Fruit fly (Drosophila melanogaster) whole organism, embryonic: ENCODE data around the gene CG32686.

ENCODE experiments used
- CG10209 ChIP-seq: fragments of 200-800 bp; sonication (Bioruptor generic); optimal IDR thresholded peaks from 3 replicates; lab custom pipeline; 2017; ENCODE audit warnings: missing biosample characterization, mild to moderate bottlenecking, missing genetic modification characterization, missing genetic modification reagents
- CG11085 ChIP-seq: fragments of 200-800 bp; sonication (Bioruptor generic); IDR thresholded peaks from 2 replicates; pipeline ENCODE4 v1.3.6; 2022; ENCODE audit warnings: missing biosample characterization, missing genetic modification characterization
- CG11398 ChIP-seq: fragments of 200-800 bp; sonication (Bioruptor generic); optimal IDR thresholded peaks from 2 replicates; lab custom pipeline; 2016; ENCODE audit warnings: missing biosample characterization, missing genetic modification characterization
- CG11696 ChIP-seq: fragments of 200-800 bp; sonication (Bioruptor generic); IDR thresholded peaks from 2 replicates; pipeline ENCODE4 v1.3.6; 2022; ENCODE audit warnings: missing biosample characterization, missing genetic modification characterization
- CG12071 ChIP-seq: fragments of 200-800 bp; sonication (Bioruptor generic); optimal IDR thresholded peaks from 3 replicates; lab custom pipeline; 2018; ENCODE audit warnings: missing biosample characterization, mild to moderate bottlenecking, missing genetic modification characterization
- CG12219 ChIP-seq: fragments of 200-800 bp; sonication (Bioruptor generic); optimal IDR thresholded peaks from 3 replicates; lab custom pipeline; 2018; ENCODE audit warnings: missing biosample characterization, mild to moderate bottlenecking, missing genetic modification characterization
- CG13296 ChIP-seq: fragments of 200-800 bp; sonication (Bioruptor generic); optimal IDR thresholded peaks from 3 replicates; lab custom pipeline; 2018; ENCODE audit warnings: missing biosample characterization, mild to moderate bottlenecking, missing genetic modification characterization
- CG13775 ChIP-seq: fragments of 200-800 bp; sonication (Bioruptor generic); optimal IDR thresholded peaks from 3 replicates; lab custom pipeline; 2017; ENCODE audit warnings: missing biosample characterization, mild to moderate bottlenecking, missing genetic modification characterization
- CG17361 ChIP-seq: fragments of 200-800 bp; sonication (Bioruptor generic); IDR thresholded peaks from 3 replicates; pipeline ENCODE4 v1.3.6; 2022; ENCODE audit warnings: missing biosample characterization, missing genetic modification characterization
- CG31224 ChIP-seq: fragments of 200-800 bp; sonication (Bioruptor generic); IDR thresholded peaks from 2 replicates; pipeline ENCODE4 v1.3.6; 2022; ENCODE audit warnings: missing biosample characterization, missing genetic modification characterization
- CG34376 ChIP-seq: fragments of 200-800 bp; sonication (Bioruptor generic); optimal IDR thresholded peaks from 2 replicates; lab custom pipeline; 2018; ENCODE audit warnings: missing biosample characterization, mild to moderate bottlenecking, missing genetic modification characterization
- CG5953 ChIP-seq: fragments of 200-800 bp; sonication (Bioruptor generic); IDR thresholded peaks from 2 replicates; pipeline ENCODE4 v1.3.6; 2022; ENCODE audit warnings: missing biosample characterization, missing genetic modification characterization
- CG9817 ChIP-seq: fragments of 200-800 bp; sonication (Bioruptor generic); optimal IDR thresholded peaks from 2 replicates; lab custom pipeline; 2018; ENCODE audit warnings: missing biosample characterization, mild to moderate bottlenecking, missing genetic modification characterization, moderate library complexity
- CoRest ChIP-seq: fragments of 200-800 bp; sonication (Bioruptor generic); optimal IDR thresholded peaks from 3 replicates; lab custom pipeline; 2018; ENCODE audit warnings: missing biosample characterization, mild to moderate bottlenecking, missing genetic modification characterization, moderate library complexity
- Dek ChIP-seq: fragments of 200-800 bp; sonication (Bioruptor generic); optimal IDR thresholded peaks from 3 replicates; lab custom pipeline; 2019; ENCODE audit warnings: missing biosample characterization, mild to moderate bottlenecking, missing genetic modification characterization, moderate library complexity
- Doc3 ChIP-seq: fragments of 200-800 bp; sonication (Bioruptor generic); IDR thresholded peaks from 3 replicates; pipeline ENCODE4 v1.3.6; 2022; ENCODE audit warnings: missing biosample characterization, missing genetic modification characterization; ENCODE audit not compliant: partially characterized antibody
- Eip74EF ChIP-seq, 2 experiments: fragments of 200-800 bp in 1 of 2; fragments of >200 bp in 1 of 2; sonication (Bioruptor generic) in 1 of 2; optimal IDR thresholded peaks; 2 replicates each; lab custom pipeline; 2017 to 2019; ENCODE audit warnings: missing biosample characterization in 2 of 2, missing genetic modification characterization in 2 of 2, mild to moderate bottlenecking in 1 of 2, moderate library complexity in 1 of 2
- Fer1 ChIP-seq: fragments of 200-800 bp; sonication (Bioruptor generic); optimal IDR thresholded peaks from 2 replicates; lab custom pipeline; 2017; ENCODE audit warnings: missing biosample characterization, mild to moderate bottlenecking, missing genetic modification characterization
- Lhr ChIP-seq: fragments of 200-800 bp; sonication (Bioruptor generic); optimal IDR thresholded peaks from 3 replicates; lab custom pipeline; 2017; ENCODE audit warnings: mild to moderate bottlenecking, missing biosample characterization, missing genetic modification reagents, missing genetic modification characterization
- Meics ChIP-seq: fragments of 200-800 bp; sonication (Bioruptor generic); optimal IDR thresholded peaks from 2 replicates; lab custom pipeline; 2017; ENCODE audit warnings: missing biosample characterization, mild to moderate bottlenecking, missing genetic modification characterization
- NK7.1 ChIP-seq: fragments of 200-800 bp; sonication (Bioruptor generic); optimal IDR thresholded peaks from 3 replicates; lab custom pipeline; 2016; ENCODE audit warnings: missing biosample characterization, missing genetic modification characterization
- Neu2 ChIP-seq: fragments of 200-800 bp; sonication (Bioruptor generic); optimal IDR thresholded peaks from 3 replicates; lab custom pipeline; 2016; ENCODE audit warnings: missing biosample characterization, missing genetic modification characterization, borderline replicate concordance
- Nf-YA ChIP-seq: fragments of 200-800 bp; sonication (Bioruptor generic); IDR thresholded peaks from 2 replicates; pipeline ENCODE4 v1.3.6; 2022; ENCODE audit warnings: missing biosample characterization, missing genetic modification characterization
- Oli ChIP-seq: fragments of 200-800 bp; sonication (Bioruptor generic); optimal IDR thresholded peaks from 2 replicates; lab custom pipeline; 2018; ENCODE audit warnings: missing biosample characterization, mild to moderate bottlenecking, missing genetic modification characterization, moderate library complexity
- Rfx ChIP-seq: fragments of 200-800 bp; sonication (Bioruptor generic); IDR thresholded peaks from 2 replicates; pipeline ENCODE4 v1.3.6; 2022; ENCODE audit warnings: missing biosample characterization, missing genetic modification characterization
- Ssrp ChIP-seq: fragments of 200-800 bp; sonication (Bioruptor generic); optimal IDR thresholded peaks from 2 replicates; lab custom pipeline; 2018; ENCODE audit warnings: missing biosample characterization, mild to moderate bottlenecking, missing genetic modification characterization, moderate library complexity
- Usf ChIP-seq: fragments of 200-800 bp; sonication (Bioruptor generic); optimal IDR thresholded peaks from 2 replicates; lab custom pipeline; 2017; ENCODE audit warnings: missing genotype, missing biosample characterization, missing genetic modification characterization
- ash1 ChIP-seq: fragments of 200-800 bp; sonication (Bioruptor generic); optimal IDR thresholded peaks from 2 replicates; lab custom pipeline; 2018; ENCODE audit warnings: missing biosample characterization, mild to moderate bottlenecking, missing genetic modification characterization
- ato ChIP-seq: fragments of 200-800 bp; sonication (Bioruptor generic); IDR thresholded peaks from 2 replicates; pipeline ENCODE4 v1.3.6; 2022; ENCODE audit warnings: missing biosample characterization, missing genetic modification characterization; ENCODE audit not compliant: partially characterized antibody
- az2 ChIP-seq: fragments of 200-800 bp; sonication (Bioruptor generic); optimal IDR thresholded peaks from 3 replicates; lab custom pipeline; 2016; ENCODE audit warnings: missing biosample characterization, missing genetic modification characterization
- da ChIP-seq: fragments of 200-800 bp; sonication (Bioruptor generic); optimal IDR thresholded peaks from 2 replicates; lab custom pipeline; 2016; ENCODE audit warnings: missing biosample characterization, missing genetic modification characterization
- fd64A ChIP-seq: fragments of 200-800 bp; sonication (Bioruptor generic); optimal IDR thresholded peaks from 3 replicates; lab custom pipeline; 2018; ENCODE audit warnings: missing biosample characterization, mild to moderate bottlenecking, missing genetic modification characterization
- ftz-f1 ChIP-seq: fragments of 200-800 bp; sonication (Bioruptor generic); optimal IDR thresholded peaks from 2 replicates; lab custom pipeline; 2016; ENCODE audit warnings: missing biosample characterization, missing genetic modification characterization
- grn ChIP-seq: fragments of 200-800 bp; sonication (Bioruptor generic); optimal IDR thresholded peaks from 3 replicates; lab custom pipeline; 2017; ENCODE audit warnings: missing biosample characterization, missing genetic modification characterization
- lola ChIP-seq, 3 experiments: fragments of >200 bp in 2 of 3; fragments of 200-800 bp in 1 of 3; sonication (Bioruptor generic) in 1 of 3; optimal IDR thresholded peaks; 2 replicates each; lab custom pipeline; 2017 to 2019; ENCODE audit warnings: missing biosample characterization in 3 of 3, missing genetic modification characterization in 3 of 3, mild to moderate bottlenecking in 1 of 3, moderate library complexity in 1 of 3
- mam ChIP-seq: fragments of 200-800 bp; sonication (Bioruptor generic); optimal IDR thresholded peaks from 3 replicates; lab custom pipeline; 2016; ENCODE audit warnings: missing biosample characterization, missing genetic modification characterization
- mld ChIP-seq: fragments of 200-800 bp; sonication (Bioruptor generic); IDR thresholded peaks from 3 replicates; pipeline ENCODE4 v1.3.6; 2022; ENCODE audit warnings: missing biosample characterization, missing genetic modification characterization; ENCODE audit not compliant: partially characterized antibody
- pfk ChIP-seq: fragments of 200-800 bp; sonication (Bioruptor generic); optimal IDR thresholded peaks from 2 replicates; lab custom pipeline; 2018; ENCODE audit warnings: missing biosample characterization, mild to moderate bottlenecking, missing genetic modification characterization, moderate library complexity
- pros ChIP-seq: fragments of 200-800 bp; sonication (Bioruptor generic); optimal IDR thresholded peaks from 3 replicates; lab custom pipeline; 2019; ENCODE audit warnings: missing biosample characterization, mild to moderate bottlenecking, missing genetic modification characterization, moderate library complexity
- ranshi ChIP-seq: fragments of 200-800 bp; sonication (Bioruptor generic); IDR thresholded peaks from 2 replicates; pipeline ENCODE4 v1.3.6; 2022; ENCODE audit warnings: missing biosample characterization, missing genetic modification characterization
- ro ChIP-seq: fragments of 200-800 bp; sonication (Bioruptor generic); IDR thresholded peaks from 2 replicates; pipeline ENCODE4 v1.3.6; 2022; ENCODE audit warnings: missing biosample characterization, missing genetic modification characterization
- row ChIP-seq: fragments of 200-800 bp; sonication (Bioruptor generic); IDR thresholded peaks from 3 replicates; pipeline ENCODE4 v1.3.6; 2022; ENCODE audit warnings: missing biosample characterization, missing genetic modification characterization
- sens-2 ChIP-seq: fragments of 200-800 bp; sonication (Bioruptor generic); IDR thresholded peaks from 2 replicates; pipeline ENCODE4 v1.3.6; 2022; ENCODE audit warnings: missing biosample characterization, missing genetic modification characterization
- sr ChIP-seq: fragments of 200-800 bp; sonication (Bioruptor generic); IDR thresholded peaks from 3 replicates; pipeline ENCODE4 v1.3.6; 2022; ENCODE audit warnings: missing biosample characterization, missing genetic modification characterization
- sug ChIP-seq: fragments of 200-800 bp; optimal IDR thresholded peaks from 2 replicates; lab custom pipeline; 2019; ENCODE audit warnings: missing biosample characterization, mild to moderate bottlenecking, missing genetic modification characterization, moderate library complexity
- tio ChIP-seq: fragments of 200-800 bp; sonication (Bioruptor generic); optimal IDR thresholded peaks from 2 replicates; lab custom pipeline; 2017; ENCODE audit warnings: missing biosample characterization, missing genetic modification characterization, inconsistent platforms
- unc-4 ChIP-seq: fragments of 200-800 bp; sonication (Bioruptor generic); IDR thresholded peaks from 2 replicates; pipeline ENCODE4 v1.3.6; 2022; ENCODE audit warnings: missing biosample characterization, missing genetic modification characterization; ENCODE audit not compliant: partially characterized antibody
- usp ChIP-seq: fragments of >200 bp; optimal IDR thresholded peaks from 2 replicates; lab custom pipeline; 2017; ENCODE audit warnings: missing biosample characterization, missing genetic modification characterization
- wek ChIP-seq: fragments of 200-800 bp; sonication (Bioruptor generic); optimal IDR thresholded peaks from 3 replicates; lab custom pipeline; 2018; ENCODE audit warnings: missing biosample characterization, mild to moderate bottlenecking, missing genetic modification characterization, moderate library complexity

The CG32686 gene

dm6 chrX:10397514-10398133 is 22.5 kb upstream of the CG32686 start (continued):
- TF ChIP-seq Usf, result no peak
- peak; percentile 31 for TF ChIP-seq CG10209 (GFP tag; lab: Kevin White, UChicago)
- no peak for TF ChIP-seq Lhr (GFP tag; lab: Kevin White, UChicago)
- TF ChIP-seq Fer1 (GFP tag; lab: Kevin White, UChicago), result peak; percentile 43
- TF ChIP-seq CG11398 (GFP tag; lab: Kevin White, UChicago), result no peak
- no peak for TF ChIP-seq tio
- TF ChIP-seq pfk, result no peak
- TF ChIP-seq CG13775, result no peak
- no peak for TF ChIP-seq mam (GFP tag; lab: Kevin White, UChicago)
- no peak for TF ChIP-seq mld (GFP tag; lab: Robert Waterston, UW)
- 0 out of 3 replicates have a peak, but pooled peaks have one; percentile 12 for TF ChIP-seq CG17361 (GFP tag; lab: Robert Waterston, UW)
- 0 out of 2 replicates have a peak, but pooled peaks have one; percentile 23 for TF ChIP-seq Nf-YA (GFP tag; lab: Robert Waterston, UW)
- peak; percentile 28 for TF ChIP-seq Oli (tag; lab: Kevin White, UChicago)
- TF ChIP-seq ro (GFP tag; lab: Robert Waterston, UW), result no peak
- no peak for TF ChIP-seq wek (GFP tag; lab: Kevin White, UChicago)
- TF ChIP-seq CG11085 (GFP tag; lab: Robert Waterston, UW), result no peak
- no peak for TF ChIP-seq az2 (GFP tag; lab: Kevin White, UChicago)
- no peak for TF ChIP-seq ftz-f1
- peak; percentile 56 for TF ChIP-seq Meics
- TF ChIP-seq Eip74EF (GFP tag; optimal IDR thresholded peaks at IDR 0.05; lab: Kevin White, UChicago), result peak in 1 of 2 experiments; percentile 2
- TF ChIP-seq row (GFP tag; lab: Robert Waterston, UW), result peak; percentile 82
- no peak for TF ChIP-seq CG12219
- TF ChIP-seq CG11696 (GFP tag; lab: Robert Waterston, UW), result 0 out of 2 replicates have a peak, but pooled peaks have one; percentile 10
- TF ChIP-seq fd64A (GFP tag; lab: Kevin White, UChicago), result no peak
- TF ChIP-seq usp (GFP tag; lab: Kevin White, UChicago), result no peak
- peak; percentile 16 for TF ChIP-seq Dek (tag; lab: Kevin White, UChicago)
- TF ChIP-seq Ssrp (tag; lab: Kevin White, UChicago), result no peak
- no peak for TF ChIP-seq Neu2 (GFP tag; lab: Kevin White, UChicago)
- no peak for TF ChIP-seq ash1 (GFP tag; lab: Kevin White, UChicago)
- TF ChIP-seq sens-2 (GFP tag; lab: Robert Waterston, UW), result no peak
- TF ChIP-seq CG31224 (GFP tag; lab: Robert Waterston, UW), result no peak
- peak; percentile 71 for TF ChIP-seq Rfx (GFP tag; lab: Robert Waterston, UW)
- peak; percentile 21 for TF ChIP-seq CoRest (tag; lab: Kevin White, UChicago)
- TF ChIP-seq ranshi (GFP tag; lab: Robert Waterston, UW), result 0 out of 2 replicates have a peak, but pooled peaks have one; percentile 27
- TF ChIP-seq CG34376 (GFP tag; lab: Kevin White, UChicago), result peak; percentile 25
- no peak for TF ChIP-seq NK7.1 (GFP tag; lab: Kevin White, UChicago)
- no peak for TF ChIP-seq grn (GFP tag; lab: Kevin White, UChicago)
- TF ChIP-seq da, result no peak
- no peak for TF ChIP-seq CG12071 (GFP tag; lab: Kevin White, UChicago)
- TF ChIP-seq sr, result peak; percentile 63; the same call in 1 of the 3 replicates
- peak; percentile 4 for TF ChIP-seq CG9817
- no peak for TF ChIP-seq CG13296 (GFP tag; lab: Kevin White, UChicago)
- no peak for TF ChIP-seq unc-4 (GFP tag; lab: Robert Waterston, UW)
- TF ChIP-seq pros, result no peak
- no peak for TF ChIP-seq Doc3 (GFP tag; lab: Robert Waterston, UW)
- TF ChIP-seq sug (tag; lab: Kevin White, UChicago), result peak; percentile 46
- TF ChIP-seq lola (GFP tag; optimal IDR thresholded peaks at IDR 0.05; lab: Kevin White, UChicago), result no peak
- TF ChIP-seq CG5953 (GFP tag; lab: Robert Waterston, UW), result no peak
- TF ChIP-seq ato (GFP tag; lab: Robert Waterston, UW), result no peak
